Worm (Caenorhabditis elegans) whole organism, young adult: ENCODE results near the gene K08B12.3.
A peak's percentile ranks its signal among the peaks of the same experiment; 100 is the strongest.

Source experiments
- B0336.3 ChIP-seq: fragments of 200-800 bp; sonication (Bioruptor generic); IDR thresholded peaks from 2 replicates; pipeline ENCODE4 v1.3.6; 2022; ENCODE audit warnings: missing genetic modification characterization, missing compliant biosample characterization
- C06A6.2 ChIP-seq: fragments of 200-800 bp; sonication (Bioruptor generic); conservative IDR thresholded peaks from 2 replicates; pipeline ENCODE4 v1.3.6; 2022; ENCODE audit warnings: missing genetic modification characterization, missing compliant biosample characterization
- C17E4.6 ChIP-seq: fragments of 200-800 bp; sonication (Bioruptor generic); IDR thresholded peaks from 2 replicates; pipeline ENCODE4 v1.3.6; 2022; ENCODE audit warnings: missing genetic modification reagents, missing genetic modification characterization, missing compliant biosample characterization
- D2030.7 ChIP-seq: fragments of 200-800 bp; sonication (Bioruptor generic); IDR thresholded peaks from 2 replicates; pipeline ENCODE4 v1.3.6; 2022; ENCODE audit warnings: missing genetic modification reagents, missing genetic modification characterization, missing compliant biosample characterization
- F39B2.1 ChIP-seq: fragments of 200-800 bp; sonication (Bioruptor generic); IDR thresholded peaks from 2 replicates; pipeline ENCODE4 v1.3.6; 2022; ENCODE audit warnings: missing genetic modification reagents, missing genetic modification characterization, missing compliant biosample characterization
- F55B11.4 ChIP-seq: sonication (generic microtip); optimal IDR thresholded peaks from 2 replicates; lab custom pipeline; 2016; ENCODE audit warnings: missing compliant biosample characterization, missing genetic modification characterization, borderline replicate concordance; ENCODE audit not compliant: insufficient read depth
- F57A8.1 ChIP-seq: fragments of 200-800 bp; sonication (Bioruptor generic); optimal IDR thresholded peaks from 2 replicates; lab custom pipeline; 2018; ENCODE audit warnings: mild to moderate bottlenecking, missing genetic modification characterization, moderate library complexity, missing compliant biosample characterization
- F57C9.4 ChIP-seq: sonication (generic microtip); optimal IDR thresholded peaks from 2 replicates; lab custom pipeline; 2017; ENCODE audit warnings: mild to moderate bottlenecking, missing genetic modification characterization, missing compliant biosample characterization
- Y53F4B.3 ChIP-seq: fragments of 200-800 bp; sonication (Bioruptor generic); IDR thresholded peaks from 2 replicates; pipeline ENCODE4 v1.3.6; 2022; ENCODE audit warnings: missing genetic modification reagents, missing genetic modification characterization, missing compliant biosample characterization
- Y56A3A.18 ChIP-seq: fragments of 200-800 bp; sonication (Bioruptor generic); IDR thresholded peaks from 2 replicates; pipeline ENCODE4 v1.3.6; 2022; ENCODE audit warnings: missing genetic modification reagents, missing genetic modification characterization, missing compliant biosample characterization
- atf-7 ChIP-seq: sonication (generic microtip); optimal IDR thresholded peaks from 2 replicates; lab custom pipeline; 2017; ENCODE audit warnings: mild to moderate bottlenecking, missing genetic modification characterization, missing compliant biosample characterization
- athp-1 ChIP-seq: sonication (generic microtip); optimal IDR thresholded peaks from 2 replicates; lab custom pipeline; 2017; ENCODE audit warnings: mild to moderate bottlenecking, missing genetic modification characterization, missing compliant biosample characterization
- attf-5 ChIP-seq: fragments of 200-800 bp; sonication (Bioruptor generic); optimal IDR thresholded peaks from 2 replicates; lab custom pipeline; 2018; ENCODE audit warnings: mild to moderate bottlenecking, missing genetic modification characterization, missing compliant biosample characterization
- attf-6 ChIP-seq: fragments of 200-800 bp; sonication (Bioruptor generic); IDR thresholded peaks from 2 replicates; pipeline ENCODE4 v1.3.6; 2022; ENCODE audit warnings: missing genetic modification reagents, missing genetic modification characterization, missing compliant biosample characterization
- bed-1 ChIP-seq: fragments of 200-800 bp; sonication (Bioruptor generic); IDR thresholded peaks from 2 replicates; pipeline ENCODE4 v1.3.6; 2022; ENCODE audit warnings: missing genetic modification reagents, missing genetic modification characterization, missing compliant biosample characterization
- ceh-100 ChIP-seq: fragments of 200-800 bp; sonication (Bioruptor generic); IDR thresholded peaks from 2 replicates; pipeline ENCODE4 v1.3.6; 2022; ENCODE audit warnings: missing genetic modification reagents, missing genetic modification characterization, missing compliant biosample characterization
- ceh-91 ChIP-seq: fragments of 200-800 bp; sonication (Bioruptor generic); IDR thresholded peaks from 2 replicates; pipeline ENCODE4 v1.3.6; 2022; ENCODE audit warnings: missing genetic modification reagents, missing genetic modification characterization, missing compliant biosample characterization
- die-1 ChIP-seq: sonication (generic microtip); optimal IDR thresholded peaks from 2 replicates; lab custom pipeline; 2016; ENCODE audit warnings: missing genotype, mild to moderate bottlenecking, missing genetic modification characterization, missing compliant biosample characterization
- dpl-1 ChIP-seq: fragments of 150-350 bp; optimal IDR thresholded peaks from 2 replicates; lab custom pipeline; 2014; ENCODE audit warnings: missing biosample characterization, missing genetic modification reagents, missing genetic modification characterization
- efl-1 ChIP-seq: fragments of 150-350 bp; optimal IDR thresholded peaks from 2 replicates; lab custom pipeline; 2014; ENCODE audit warnings: missing biosample characterization, missing genetic modification reagents, missing genetic modification characterization
- gei-17 ChIP-seq: fragments of 200-800 bp; sonication (Bioruptor generic); optimal IDR thresholded peaks from 2 replicates; lab custom pipeline; 2018; ENCODE audit warnings: mild to moderate bottlenecking, missing genetic modification characterization, missing compliant biosample characterization
- hlh-26 ChIP-seq: fragments of 200-800 bp; sonication (Bioruptor generic); conservative IDR thresholded peaks from 2 replicates; pipeline ENCODE4 v1.3.6; 2022; ENCODE audit warnings: missing genetic modification reagents, missing genetic modification characterization, missing compliant biosample characterization
- hmg-20 ChIP-seq: fragments of 200-800 bp; sonication (Bioruptor generic); IDR thresholded peaks from 2 replicates; pipeline ENCODE4 v1.3.6; 2022; ENCODE audit warnings: missing genetic modification reagents, missing genetic modification characterization, missing compliant biosample characterization
- hrde-1 ChIP-seq: sonication (generic microtip); optimal IDR thresholded peaks from 2 replicates; lab custom pipeline; 2016; ENCODE audit warnings: missing genetic modification characterization, mild to moderate bottlenecking, missing compliant biosample characterization, moderate library complexity, missing genotype, missing genetic modification reagents, borderline replicate concordance
- lag-1 ChIP-seq: fragments of 200-800 bp; sonication (Bioruptor generic); IDR thresholded peaks from 2 replicates; pipeline ENCODE4 v1.3.6; 2022; ENCODE audit warnings: missing genetic modification reagents, missing genetic modification characterization, missing compliant biosample characterization
- lin-35 ChIP-seq, 3 experiments: fragments of 150-350 bp in 2 of 3; sonication (generic microtip) in 1 of 3; optimal IDR thresholded peaks; 2 replicates each; lab custom pipeline; 2014 to 2018; ENCODE audit warnings: missing biosample characterization in 3 of 3, missing genetic modification characterization in 3 of 3, missing genetic modification reagents in 3 of 3
- lin-40 ChIP-seq: sonication (generic microtip); optimal IDR thresholded peaks from 2 replicates; lab custom pipeline; 2016; ENCODE audit warnings: missing genetic modification characterization, mild to moderate bottlenecking, missing compliant biosample characterization, missing genotype, missing genetic modification reagents
- lsl-1 ChIP-seq: fragments of 200-800 bp; sonication (Bioruptor generic); optimal IDR thresholded peaks from 2 replicates; lab custom pipeline; 2018; ENCODE audit warnings: mild to moderate bottlenecking, missing genetic modification characterization, moderate library complexity, missing compliant biosample characterization
- madf-10 ChIP-seq: sonication (generic microtip); optimal IDR thresholded peaks from 2 replicates; lab custom pipeline; 2016; ENCODE audit warnings: mild to moderate bottlenecking, missing genetic modification characterization, missing compliant biosample characterization
- madf-6 ChIP-seq: fragments of 200-800 bp; sonication (Bioruptor generic); IDR thresholded peaks from 2 replicates; pipeline ENCODE4 v1.3.6; 2022; ENCODE audit warnings: missing genetic modification reagents, missing genetic modification characterization, missing compliant biosample characterization
- madf-8 ChIP-seq: fragments of 200-800 bp; sonication (Bioruptor generic); conservative IDR thresholded peaks from 2 replicates; pipeline ENCODE4 v1.3.6; 2022; ENCODE audit warnings: missing genetic modification reagents, missing genetic modification characterization, missing compliant biosample characterization
- mcd-1 ChIP-seq: fragments of 200-800 bp; sonication (Bioruptor generic); IDR thresholded peaks from 2 replicates; pipeline ENCODE4 v1.3.6; 2022; ENCODE audit warnings: missing genetic modification reagents, missing genetic modification characterization, missing compliant biosample characterization
- mel-28 ChIP-seq: sonication (generic microtip); optimal IDR thresholded peaks from 2 replicates; lab custom pipeline; 2016; ENCODE audit warnings: borderline replicate concordance, mild to moderate bottlenecking, missing genetic modification characterization, missing compliant biosample characterization
- nfya-1 ChIP-seq: sonication (generic microtip); optimal IDR thresholded peaks from 2 replicates; lab custom pipeline; 2017; ENCODE audit warnings: antibody characterized with exemption, missing compliant biosample characterization, missing genetic modification characterization, borderline replicate concordance; ENCODE audit not compliant: insufficient read depth
- nfyb-1 ChIP-seq: fragments of 200-800 bp; sonication (Bioruptor generic); IDR thresholded peaks from 2 replicates; pipeline ENCODE4 v1.3.6; 2022; ENCODE audit warnings: missing genetic modification reagents, missing genetic modification characterization, missing compliant biosample characterization
- nhr-179 ChIP-seq: sonication (generic microtip); optimal IDR thresholded peaks from 2 replicates; lab custom pipeline; 2016; ENCODE audit warnings: mild to moderate bottlenecking, missing genetic modification characterization, missing compliant biosample characterization
- pbrm-1 ChIP-seq: fragments of 200-800 bp; sonication (Bioruptor generic); IDR thresholded peaks from 2 replicates; pipeline ENCODE4 v1.3.6; 2022; ENCODE audit warnings: missing genetic modification reagents, missing genetic modification characterization, missing compliant biosample characterization
- pha-4 ChIP-seq: fragments of 150-350 bp; sonication (generic microtip); optimal IDR thresholded peaks from 2 replicates; lab custom pipeline; 2014; ENCODE audit warnings: missing biosample characterization, missing genetic modification reagents, missing genetic modification characterization
- rec-8 ChIP-seq, 2 experiments: sonication (generic microtip); optimal IDR thresholded peaks; 2 replicates each; lab custom pipeline; 2016; ENCODE audit warnings: mild to moderate bottlenecking in 2 of 2, missing genetic modification characterization in 2 of 2, missing genetic modification reagents in 2 of 2, missing genotype in 2 of 2, missing biosample characterization in 1 of 2, missing compliant biosample characterization in 1 of 2, moderate library complexity in 1 of 2
- snpc-1.1 ChIP-seq: sonication (generic microtip); optimal IDR thresholded peaks from 2 replicates; lab custom pipeline; 2017; ENCODE audit warnings: missing genetic modification characterization, mild to moderate bottlenecking, missing compliant biosample characterization, antibody characterized with exemption, moderate library complexity, missing genotype, missing genetic modification reagents; ENCODE audit not compliant: insufficient read depth
- snpc-1.3 ChIP-seq: sonication (generic microtip); optimal IDR thresholded peaks from 2 replicates; lab custom pipeline; 2017; ENCODE audit warnings: missing genetic modification characterization, mild to moderate bottlenecking, missing compliant biosample characterization, antibody characterized with exemption, moderate library complexity, missing genotype, missing genetic modification reagents; ENCODE audit not compliant: insufficient read depth
- somi-1 ChIP-seq: fragments of 200-800 bp; sonication (Bioruptor generic); optimal IDR thresholded peaks from 2 replicates; lab custom pipeline; 2018; ENCODE audit warnings: mild to moderate bottlenecking, missing genetic modification characterization, missing compliant biosample characterization
- tbp1 ChIP-seq: fragments of 200-800 bp; sonication (Bioruptor generic); optimal IDR thresholded peaks from 2 replicates; lab custom pipeline; 2018; ENCODE audit warnings: mild to moderate bottlenecking, missing genetic modification characterization, missing compliant biosample characterization
- unc-130 ChIP-seq: sonication (generic microtip); optimal IDR thresholded peaks from 2 replicates; lab custom pipeline; 2016; ENCODE audit warnings: missing genetic modification reagents, missing genetic modification characterization, missing compliant biosample characterization
- zfh-2 ChIP-seq: fragments of 200-800 bp; sonication (Bioruptor generic); conservative IDR thresholded peaks from 2 replicates; pipeline ENCODE4 v1.3.6; 2022; ENCODE audit warnings: missing genetic modification reagents, missing genetic modification characterization, missing compliant biosample characterization
- ztf-18 ChIP-seq: sonication (generic microtip); optimal IDR thresholded peaks from 2 replicates; lab custom pipeline; 2016; ENCODE audit warnings: missing genotype, mild to moderate bottlenecking, missing genetic modification characterization, missing compliant biosample characterization
- ztf-28 ChIP-seq: fragments of 200-800 bp; sonication (Bioruptor generic); IDR thresholded peaks from 2 replicates; pipeline ENCODE4 v1.3.6; 2022; ENCODE audit warnings: missing genetic modification reagents, missing genetic modification characterization, missing compliant biosample characterization

Gene K08B12.3

ce11 chrV:6246454-6246981, 11.5 kb downstream of the K08B12.3 start, which contains the start of gene dmd-7 (continued):
- TF ChIP-seq attf-5 (GFP tag; lab: Kevin White, UChicago) = peak; percentile 54
- peak; percentile 58; the same call in 1 of the 2 replicates for TF ChIP-seq B0336.3
- peak in 1 of 3 experiments; percentile 59 for TF ChIP-seq lin-35 (GFP tag; optimal IDR thresholded peaks at IDR 0.05; lab: Kevin White, UChicago)
- peak; percentile 79 for TF ChIP-seq C06A6.2 (GFP tag; lab: Robert Waterston, UW)
- TF ChIP-seq somi-1 (GFP tag; lab: Kevin White, UChicago) = peak; percentile 94
- no peak for TF ChIP-seq athp-1 (tag; lab: Kevin White, UChicago)
- no peak for TF ChIP-seq bed-1 (GFP tag; lab: Robert Waterston, UW)
- TF ChIP-seq F39B2.1 (GFP tag; lab: Robert Waterston, UW) = no peak
- TF ChIP-seq F55B11.4 (tag; lab: Kevin White, UChicago) = no peak
- TF ChIP-seq rec-8 (tag; optimal IDR thresholded peaks at IDR 0.05; lab: Kevin White, UChicago) = no peak
- no peak for TF ChIP-seq nhr-179
- TF ChIP-seq attf-6 (GFP tag; lab: Robert Waterston, UW) = no peak
- TF ChIP-seq ceh-100 (GFP tag; lab: Robert Waterston, UW) = no peak
- no peak for TF ChIP-seq pha-4 (tag; lab: Kevin White, UChicago)
- TF ChIP-seq snpc-1.1 (tag; lab: Kevin White, UChicago) = no peak
- no peak for TF ChIP-seq F57A8.1 (GFP tag; lab: Kevin White, UChicago)
- peak; percentile 87 for TF ChIP-seq lin-40
- no peak for TF ChIP-seq nfya-1 (tag; lab: Kevin White, UChicago)
- TF ChIP-seq lsl-1 (GFP tag; lab: Kevin White, UChicago) = no peak
- no peak for TF ChIP-seq hmg-20
- TF ChIP-seq snpc-1.3 = no peak
- 0 out of 2 replicates have a peak, but pooled peaks have one; percentile 67 for TF ChIP-seq nfyb-1 (GFP tag; lab: Robert Waterston, UW)
- peak; percentile 62 for TF ChIP-seq gei-17 (GFP tag; lab: Kevin White, UChicago)
- no peak for TF ChIP-seq F57C9.4 (tag; lab: Kevin White, UChicago)
- no peak for TF ChIP-seq Y53F4B.3 (GFP tag; lab: Robert Waterston, UW)
- no peak for TF ChIP-seq madf-8 (GFP tag; lab: Robert Waterston, UW)
- TF ChIP-seq pbrm-1 (GFP tag; lab: Robert Waterston, UW) = no peak
- no peak for TF ChIP-seq madf-6 (GFP tag; lab: Robert Waterston, UW)
- TF ChIP-seq mel-28 (tag; lab: Kevin White, UChicago) = no peak
- no peak for TF ChIP-seq hlh-26
- no peak for TF ChIP-seq hrde-1 (tag; lab: Kevin White, UChicago)
- no peak for TF ChIP-seq D2030.7 (GFP tag; lab: Robert Waterston, UW)
- no peak for TF ChIP-seq Y56A3A.18 (GFP tag; lab: Robert Waterston, UW)
- no peak for TF ChIP-seq C17E4.6 (GFP tag; lab: Robert Waterston, UW)
- TF ChIP-seq madf-10 (tag; lab: Kevin White, UChicago) = peak; percentile 83
- no peak for TF ChIP-seq dpl-1
- TF ChIP-seq lag-1 (GFP tag; lab: Robert Waterston, UW) = 0 out of 2 replicates have a peak, but pooled peaks have one; percentile 37
- peak; percentile 75 for TF ChIP-seq atf-7 (tag; lab: Kevin White, UChicago)
- peak; percentile 56 for TF ChIP-seq tbp1
- TF ChIP-seq zfh-2 = peak; percentile 92
- TF ChIP-seq mcd-1 (GFP tag; lab: Robert Waterston, UW) = no peak
- no peak for TF ChIP-seq efl-1 (GFP tag; lab: Kevin White, UChicago)
- peak; percentile 8 for TF ChIP-seq ztf-18 (tag; lab: Kevin White, UChicago)
- no peak for TF ChIP-seq ztf-28 (GFP tag; lab: Robert Waterston, UW)
- no peak for TF ChIP-seq ceh-91 (GFP tag; lab: Robert Waterston, UW)
- TF ChIP-seq die-1 (tag; lab: Kevin White, UChicago) = peak; percentile 72
- no peak for TF ChIP-seq unc-130
